Worm (Caenorhabditis elegans) whole organism, midembryonic: ENCODE data around the gene ugt-14.
"Not testable (repeated sequence)": the region's sequence is repeated elsewhere in the genome, so short reads cannot be mapped to it uniquely, and the experiment has no call there.

Experiments used
- T22C8.4 ChIP-seq: fragments of 200-800 bp; sonication (Bioruptor generic); IDR thresholded peaks from 2 replicates; pipeline ENCODE4 v1.3.6; 2022; ENCODE audit warnings: missing genetic modification characterization, missing compliant biosample characterization
- cog-1 ChIP-seq: sonication (generic microtip); optimal IDR thresholded peaks from 2 replicates; lab custom pipeline; 2016; ENCODE audit warnings: missing genetic modification characterization, missing compliant biosample characterization
- flt-1 ChIP-seq: fragments of 200-800 bp; sonication (Bioruptor generic); IDR thresholded peaks from 2 replicates; pipeline ENCODE4 v1.3.6; 2022; ENCODE audit warnings: missing genetic modification characterization, missing compliant biosample characterization
- klf-2 ChIP-seq: fragments of 200-800 bp; sonication (Bioruptor generic); conservative IDR thresholded peaks from 2 replicates; pipeline ENCODE4 v1.3.6; 2022; ENCODE audit warnings: missing genetic modification reagents, missing genetic modification characterization, missing compliant biosample characterization
- med-1 ChIP-seq: sonication (generic microtip); optimal IDR thresholded peaks from 2 replicates; lab custom pipeline; 2017; ENCODE audit warnings: missing genetic modification characterization, mild to moderate bottlenecking, missing compliant biosample characterization, antibody characterized with exemption, missing genetic modification reagents; ENCODE audit not compliant: insufficient read depth
- ref-1 ChIP-seq: fragments of 200-800 bp; sonication (Bioruptor generic); conservative IDR thresholded peaks from 2 replicates; pipeline ENCODE4 v1.3.6; 2022; ENCODE audit warnings: missing genetic modification reagents, missing genetic modification characterization, missing compliant biosample characterization
- tab-1 ChIP-seq: fragments of 200-800 bp; sonication (Bioruptor generic); IDR thresholded peaks from 2 replicates; pipeline ENCODE4 v1.3.6; 2022; ENCODE audit warnings: missing genetic modification characterization, missing compliant biosample characterization
- ztf-23 ChIP-seq: fragments of 200-800 bp; sonication (Bioruptor generic); IDR thresholded peaks from 2 replicates; pipeline ENCODE4 v1.3.6; 2022; ENCODE audit warnings: missing genetic modification reagents, missing genetic modification characterization, missing compliant biosample characterization
- ztf-29 ChIP-seq: fragments of 200-800 bp; sonication (Bioruptor generic); IDR thresholded peaks from 2 replicates; pipeline ENCODE4 v1.3.6; 2022; ENCODE audit warnings: missing genetic modification reagents, missing genetic modification characterization, missing compliant biosample characterization

The ugt-14 gene

DNA sequence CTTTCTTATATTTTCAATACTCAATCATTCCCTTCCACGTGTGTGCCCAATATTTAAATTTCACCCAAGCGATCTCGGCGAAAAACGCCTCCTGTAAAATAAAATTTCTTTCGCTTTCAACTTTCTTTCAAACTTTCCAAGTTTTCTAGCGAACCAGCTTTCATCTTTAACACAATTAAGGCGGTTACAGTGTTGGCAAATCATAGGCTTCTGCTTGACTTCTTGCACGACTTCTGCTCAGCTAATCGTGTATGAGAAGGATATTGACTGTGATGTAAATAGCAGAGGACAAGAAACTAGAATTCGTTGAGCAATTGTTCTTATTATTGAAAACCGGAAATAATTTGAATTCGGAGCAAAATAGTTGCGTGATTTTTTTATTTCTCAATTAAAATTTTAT is 14.7 kb upstream of the ugt-14 start:
- TF ChIP-seq ref-1 (GFP tag; lab: Robert Waterston, UW): no peak
- TF ChIP-seq T22C8.4 (GFP tag; lab: Robert Waterston, UW): no peak
- TF ChIP-seq klf-2 (GFP tag; lab: Robert Waterston, UW): no peak
- no peak for TF ChIP-seq cog-1 (tag; lab: Kevin White, UChicago)
- no peak for TF ChIP-seq ztf-23 (GFP tag; lab: Robert Waterston, UW)
- TF ChIP-seq tab-1 (GFP tag; lab: Robert Waterston, UW): no peak

DNA sequence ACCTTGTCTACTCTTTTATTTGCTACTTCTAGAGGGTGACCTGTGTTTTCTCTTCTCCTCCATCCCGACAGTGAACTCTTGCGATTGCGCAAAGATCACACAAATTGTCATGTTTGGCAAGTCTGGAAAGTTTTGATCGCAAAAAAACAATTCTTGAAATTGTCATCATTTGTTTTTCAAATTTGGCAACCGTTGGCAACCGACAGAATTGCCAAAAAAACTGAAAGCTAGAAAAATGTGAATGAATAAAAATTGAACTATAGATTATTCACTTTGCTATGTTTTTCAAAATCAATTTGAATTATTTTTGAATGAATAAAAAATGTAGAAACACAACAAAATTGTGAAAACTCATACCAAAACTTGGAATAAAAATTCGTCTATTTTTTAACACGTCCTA is 11.1 kb upstream of the ugt-14 start, which contains the start of gene ugt-11:
TSS of gene ugt-11 (minus strand) at position 101 of the 400 bp plus-strand sequence.
- no peak for TF ChIP-seq flt-1 (GFP tag; lab: Robert Waterston, UW)
- no peak for TF ChIP-seq klf-2 (GFP tag; lab: Robert Waterston, UW)
- TF ChIP-seq med-1 (GFP tag; lab: Kevin White, UChicago): no peak
- TF ChIP-seq ztf-23 (GFP tag; lab: Robert Waterston, UW): no peak
- TF ChIP-seq ref-1 (GFP tag; lab: Robert Waterston, UW): no peak
- TF ChIP-seq cog-1 (tag; lab: Kevin White, UChicago): no peak
- no peak for TF ChIP-seq T22C8.4 (GFP tag; lab: Robert Waterston, UW)
- no peak for TF ChIP-seq ztf-29 (GFP tag; lab: Robert Waterston, UW)
- no peak for TF ChIP-seq tab-1 (GFP tag; lab: Robert Waterston, UW)

DNA sequence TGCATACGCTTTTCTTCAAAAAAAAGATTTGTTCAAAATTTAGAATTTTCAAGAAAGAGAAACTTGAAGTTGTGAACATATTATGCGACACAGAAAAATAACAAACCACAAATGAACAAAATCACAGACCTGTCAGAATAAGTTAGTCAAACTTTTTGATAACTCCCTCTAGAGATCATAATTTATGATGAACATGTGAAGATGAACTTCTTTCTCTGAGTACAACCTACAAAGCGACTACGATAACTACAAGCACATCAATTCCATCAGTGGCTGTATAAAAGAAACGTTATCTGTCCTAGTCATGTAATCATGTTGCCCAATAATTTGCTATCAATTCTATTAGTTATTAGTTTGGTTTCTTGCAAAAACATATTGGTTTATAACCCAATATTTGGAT is 10.3 kb upstream of the ugt-14 start, which contains the start of gene ugt-9:
TSS of gene ugt-9 (plus strand) at position 305 of the 400 bp plus-strand sequence.
- TF ChIP-seq ztf-29 (GFP tag; lab: Robert Waterston, UW) (no peak), ztf-23 (GFP tag; lab: Robert Waterston, UW) (no peak), ref-1 (GFP tag; lab: Robert Waterston, UW) (no peak), cog-1 (tag; lab: Kevin White, UChicago) (no peak), tab-1 (GFP tag; lab: Robert Waterston, UW) (no peak), flt-1 (GFP tag; lab: Robert Waterston, UW) (no peak)

DNA sequence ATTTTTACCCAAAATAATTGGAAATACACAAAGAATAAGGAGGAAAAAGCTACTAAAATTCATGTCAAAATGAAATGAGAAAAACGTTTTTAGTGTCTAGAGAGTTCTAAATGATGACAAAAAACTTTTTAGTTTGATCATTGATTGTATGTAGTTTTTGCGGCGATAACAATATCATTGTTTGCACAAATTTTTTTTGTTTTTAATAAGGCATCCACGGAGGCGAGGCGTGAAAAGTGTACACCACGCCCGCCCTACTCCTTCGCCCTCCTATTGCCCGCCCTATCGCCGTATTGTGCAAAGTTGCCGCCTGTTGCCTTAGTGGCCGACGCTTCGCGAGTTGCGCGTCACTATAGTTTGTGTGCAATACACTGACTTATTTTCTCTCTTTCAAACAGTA is 6.0 kb upstream of the ugt-14 start, which contains the start of gene ugt-10:
TSS of gene ugt-10 (minus strand) at position 101 of the 400 bp plus-strand sequence.
- not testable (repeated sequence) for TF ChIP-seq klf-2 (GFP tag; lab: Robert Waterston, UW); ztf-23 (GFP tag; lab: Robert Waterston, UW); cog-1 (tag; lab: Kevin White, UChicago)

DNA sequence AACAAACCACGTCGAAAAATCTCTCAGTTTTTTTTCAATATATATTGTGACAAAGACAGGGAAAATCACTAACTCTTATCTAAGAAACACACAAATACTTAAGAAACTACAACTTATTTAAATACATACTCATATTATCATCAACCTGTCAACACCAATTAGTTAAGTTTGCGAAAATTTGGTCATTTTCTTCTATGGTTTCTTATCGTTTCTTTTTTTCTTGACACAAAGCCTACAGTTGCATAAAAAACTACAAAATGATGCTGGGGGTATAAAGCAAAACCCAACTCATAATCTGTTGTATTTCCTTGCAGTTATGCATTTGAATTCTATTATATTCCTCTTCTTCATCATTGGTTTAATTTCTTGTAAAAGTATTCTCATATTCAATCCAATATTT is 5.0 kb upstream of the ugt-14 start, which contains the start of gene ugt-67:
TSS of gene ugt-67 (plus strand) at position 301 of the 400 bp plus-strand sequence.
- no peak for TF ChIP-seq ztf-23 (GFP tag; lab: Robert Waterston, UW)
- TF ChIP-seq ztf-29 (GFP tag; lab: Robert Waterston, UW): no peak
- no peak for TF ChIP-seq klf-2 (GFP tag; lab: Robert Waterston, UW)
- no peak for TF ChIP-seq ref-1 (GFP tag; lab: Robert Waterston, UW)
- no peak for TF ChIP-seq flt-1 (GFP tag; lab: Robert Waterston, UW)
- no peak for TF ChIP-seq T22C8.4 (GFP tag; lab: Robert Waterston, UW)
- no peak for TF ChIP-seq cog-1 (tag; lab: Kevin White, UChicago)
- no peak for TF ChIP-seq tab-1 (GFP tag; lab: Robert Waterston, UW)
- no peak for TF ChIP-seq med-1 (GFP tag; lab: Kevin White, UChicago)

DNA sequence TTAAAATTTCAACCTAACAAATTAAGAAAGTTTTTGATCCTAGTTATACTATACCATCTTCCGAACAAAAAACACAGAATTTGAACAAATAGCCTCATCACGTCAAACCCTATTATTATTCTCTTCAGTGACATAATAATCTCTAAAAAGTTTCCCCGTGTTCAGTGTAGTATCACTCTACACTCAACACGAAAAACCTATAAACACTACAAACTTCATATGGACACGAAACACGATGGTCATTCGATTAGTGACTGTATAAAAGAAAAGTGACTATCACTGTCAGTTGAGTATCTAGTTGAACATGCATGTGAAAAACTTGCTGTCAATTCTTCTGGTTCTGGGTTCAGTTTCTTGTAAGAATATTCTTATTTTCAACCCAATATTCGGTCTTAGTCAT is 2.4 kb upstream of the ugt-14 start, which contains the start of gene ugt-8:
TSS of gene ugt-8 (plus strand) at position 235 of the 400 bp plus-strand sequence.
- no peak for TF ChIP-seq cog-1 (tag; lab: Kevin White, UChicago)
- TF ChIP-seq flt-1 (GFP tag; lab: Robert Waterston, UW): no peak
- TF ChIP-seq ztf-29 (GFP tag; lab: Robert Waterston, UW): no peak
- no peak for TF ChIP-seq T22C8.4 (GFP tag; lab: Robert Waterston, UW)
- TF ChIP-seq ref-1 (GFP tag; lab: Robert Waterston, UW): no peak
- no peak for TF ChIP-seq tab-1 (GFP tag; lab: Robert Waterston, UW)
- TF ChIP-seq med-1 (GFP tag; lab: Kevin White, UChicago): no peak
- no peak for TF ChIP-seq klf-2 (GFP tag; lab: Robert Waterston, UW)
- no peak for TF ChIP-seq ztf-23 (GFP tag; lab: Robert Waterston, UW)

DNA sequence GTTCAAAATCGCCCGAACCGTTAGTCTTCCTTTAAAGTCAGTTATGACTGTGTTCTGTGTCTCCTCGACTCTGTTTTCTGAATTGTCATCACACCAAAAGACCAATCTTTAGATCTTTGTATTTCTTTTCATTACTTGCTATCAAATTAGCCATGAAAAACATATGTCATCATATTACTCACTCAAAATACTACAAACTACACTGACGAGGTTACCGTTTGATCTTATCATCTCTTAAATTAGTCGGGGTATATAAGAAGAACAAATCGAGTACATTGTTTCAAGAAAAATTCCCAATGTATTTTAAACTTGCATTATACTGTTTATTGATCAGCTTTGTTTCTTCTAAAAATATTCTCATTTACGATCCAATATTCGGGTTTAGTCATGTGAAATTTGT is 2.5 kb downstream of the ugt-14 start, which contains the start of gene ugt-13:
TSS of gene ugt-13 (plus strand) at position 294 of the 400 bp plus-strand sequence.
- TF ChIP-seq ztf-29 (GFP tag; lab: Robert Waterston, UW) (no peak), ztf-23 (GFP tag; lab: Robert Waterston, UW) (no peak), flt-1 (GFP tag; lab: Robert Waterston, UW) (no peak), med-1 (GFP tag; lab: Kevin White, UChicago) (no peak), cog-1 (tag; lab: Kevin White, UChicago) (no peak), tab-1 (GFP tag; lab: Robert Waterston, UW) (no peak), ref-1 (GFP tag; lab: Robert Waterston, UW) (no peak), klf-2 (GFP tag; lab: Robert Waterston, UW) (no peak), T22C8.4 (GFP tag; lab: Robert Waterston, UW) (no peak)

DNA sequence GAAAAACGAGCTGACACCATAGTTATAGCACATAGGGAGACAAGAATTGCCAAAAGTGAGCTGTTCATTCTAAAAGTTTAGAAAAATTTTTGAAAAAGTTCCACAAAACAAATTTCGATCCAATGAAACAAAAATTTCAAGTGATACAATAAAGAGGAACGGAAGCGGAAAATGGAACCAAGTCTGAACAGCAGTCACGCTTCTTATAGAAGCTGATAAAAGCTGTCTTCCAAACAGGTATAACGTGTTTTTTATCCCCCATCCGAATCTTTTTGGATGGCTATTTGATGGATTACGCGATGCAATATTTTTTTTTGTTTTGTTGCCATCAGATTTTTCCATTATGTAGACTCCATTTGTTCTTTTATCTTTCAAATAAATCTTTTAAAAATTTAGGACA is 6.3 kb downstream of the ugt-14 start, which contains the start of gene H23N18.5:
TSS of gene H23N18.5 (minus strand) at position 69 of the 400 bp plus-strand sequence.
- TF ChIP-seq med-1 (GFP tag; lab: Kevin White, UChicago) (no peak), flt-1 (GFP tag; lab: Robert Waterston, UW) (no peak), ztf-23 (GFP tag; lab: Robert Waterston, UW) (no peak), klf-2 (GFP tag; lab: Robert Waterston, UW) (no peak), ztf-29 (GFP tag; lab: Robert Waterston, UW) (no peak), cog-1 (tag; lab: Kevin White, UChicago) (no peak), tab-1 (GFP tag; lab: Robert Waterston, UW) (no peak), ref-1 (GFP tag; lab: Robert Waterston, UW) (no peak), T22C8.4 (GFP tag; lab: Robert Waterston, UW) (no peak)

DNA sequence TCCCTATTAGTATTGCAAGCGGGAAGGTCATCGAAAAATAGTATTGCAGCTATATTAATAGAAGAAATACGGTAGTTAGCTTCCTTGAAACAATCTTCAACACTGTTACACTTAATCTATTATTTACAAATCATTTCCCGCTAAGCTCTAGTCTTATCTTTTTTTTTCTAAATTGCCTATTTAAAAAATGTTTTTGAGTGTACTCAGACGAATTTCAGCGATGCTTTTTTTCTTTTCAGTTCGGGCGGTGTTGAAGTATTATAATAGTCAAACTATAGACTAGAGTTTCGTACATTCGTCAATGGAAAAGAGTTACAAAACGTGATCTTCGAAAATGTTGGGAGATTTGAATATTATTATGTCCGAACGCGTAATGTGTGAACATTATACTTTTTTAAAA is 7.8 kb downstream of the ugt-14 start:
- TF ChIP-seq tab-1 (GFP tag; lab: Robert Waterston, UW): no peak
- no peak for TF ChIP-seq med-1 (GFP tag; lab: Kevin White, UChicago)
- TF ChIP-seq flt-1 (GFP tag; lab: Robert Waterston, UW): no peak
- no peak for TF ChIP-seq ztf-29 (GFP tag; lab: Robert Waterston, UW)
- TF ChIP-seq klf-2 (GFP tag; lab: Robert Waterston, UW): no peak
- TF ChIP-seq ztf-23 (GFP tag; lab: Robert Waterston, UW): no peak
